Fruit fly (Drosophila melanogaster): ENCODE results near the gene Shaw.

DNA sequence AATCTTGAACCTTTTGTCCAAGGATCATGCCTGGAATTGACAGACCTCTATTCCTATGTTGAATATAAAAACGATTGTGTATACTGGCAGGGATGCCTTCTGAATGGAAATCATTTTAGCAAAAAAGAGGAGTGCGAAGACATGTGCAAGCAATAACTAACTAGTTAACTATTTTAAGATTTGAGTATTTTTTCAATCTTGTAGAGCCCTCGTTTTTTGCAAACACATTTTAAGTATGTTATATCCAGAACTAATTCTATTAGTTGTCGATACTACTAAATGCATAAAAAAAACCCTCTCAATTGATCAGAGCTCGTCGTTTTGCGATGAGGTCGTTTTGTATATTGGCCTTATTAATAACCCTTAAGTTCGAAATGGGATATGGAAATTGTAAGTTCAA is 17.6 kb upstream of the Shaw start, which contains the start of gene Sfp24C1:
- TF ChIP-seq Hnf4 (GFP tag; optimal IDR thresholded peaks at IDR 0.05), result no peak
- TF ChIP-seq usp (GFP tag; optimal IDR thresholded peaks at IDR 0.05), result no peak
- TF ChIP-seq Abd-B (GFP tag; optimal IDR thresholded peaks at IDR 0.05), result no peak
- TF ChIP-seq sv (GFP tag; optimal IDR thresholded peaks at IDR 0.05), result no peak
- TF ChIP-seq br (GFP tag; optimal IDR thresholded peaks at IDR 0.05), result no peak
- no peak for TF ChIP-seq foxo (GFP tag; optimal IDR thresholded peaks at IDR 0.05)
- TF ChIP-seq psq (GFP tag; optimal IDR thresholded peaks at IDR 0.05), result no peak
- no peak for TF ChIP-seq Rel (GFP tag; optimal IDR thresholded peaks at IDR 0.05)
- no peak for TF ChIP-seq Rel (tag; optimal IDR thresholded peaks at IDR 0.05)
- no peak for TF ChIP-seq Mio (GFP tag; optimal IDR thresholded peaks at IDR 0.05)
- TF ChIP-seq HLH106 (tag; optimal IDR thresholded peaks at IDR 0.05), result no peak
- TF ChIP-seq sage (GFP tag; optimal IDR thresholded peaks at IDR 0.05), result no peak

Data from whole organism, wandering third instar larva.